Worm (Caenorhabditis elegans) whole organism, young adult: ENCODE data around the gene sms-2.

Experiments
- F23B12.7 ChIP-seq: sonication (generic microtip); optimal IDR thresholded peaks from 2 replicates; lab custom pipeline; 2017; ENCODE audit warnings: missing genetic modification characterization, mild to moderate bottlenecking, missing compliant biosample characterization, antibody characterized with exemption, moderate library complexity; ENCODE audit not compliant: insufficient read depth
- F55B11.4 ChIP-seq: sonication (generic microtip); optimal IDR thresholded peaks from 2 replicates; lab custom pipeline; 2016; ENCODE audit warnings: missing compliant biosample characterization, missing genetic modification characterization, borderline replicate concordance; ENCODE audit not compliant: insufficient read depth
- efl-1 ChIP-seq: fragments of 150-350 bp; optimal IDR thresholded peaks from 2 replicates; lab custom pipeline; 2014; ENCODE audit warnings: missing biosample characterization, missing genetic modification reagents, missing genetic modification characterization
- ztf-28 ChIP-seq: fragments of 200-800 bp; sonication (Bioruptor generic); IDR thresholded peaks from 2 replicates; pipeline ENCODE4 v1.3.6; 2022; ENCODE audit warnings: missing genetic modification reagents, missing genetic modification characterization, missing compliant biosample characterization

DNA sequence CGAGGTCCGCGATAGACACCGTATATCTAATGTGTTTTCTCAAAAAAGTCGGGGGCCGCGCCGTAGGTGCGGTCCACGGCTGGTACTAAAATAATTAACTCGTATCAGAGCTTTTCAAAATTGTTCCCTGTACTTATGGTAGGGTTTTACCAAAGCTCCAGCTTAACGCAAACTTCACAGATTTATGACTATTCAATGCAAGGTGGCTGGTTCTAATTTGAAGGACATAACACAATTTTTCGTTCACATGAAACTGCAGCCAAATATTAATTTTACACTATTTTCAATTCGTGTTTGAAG lies 26.5 kb upstream of the sms-2 start:
- no peak for TF ChIP-seq F55B11.4 (tag; lab: Kevin White, UChicago)
- TF ChIP-seq efl-1: no peak
- no peak for TF ChIP-seq ztf-28 (GFP tag; lab: Robert Waterston, UW)
- no peak for TF ChIP-seq F23B12.7 (tag; lab: Kevin White, UChicago)
